Fruit fly (Drosophila melanogaster) ovary, adult (tissue): ENCODE measurements around the gene CG13300.

Experiments used
- CG17801 ChIP-seq: fragments of 200-800 bp; optimal IDR thresholded peaks from 2 replicates; lab custom pipeline; 2019; ENCODE audit warnings: missing biosample characterization, mild to moderate bottlenecking, missing genetic modification characterization, moderate library complexity; ENCODE audit not compliant: partially characterized antibody

CG13300 gene

dm6 chr3L:6309726-6310125 is 42.5 kb downstream of the CG13300 start:
- TF ChIP-seq CG17801 (GFP tag; lab: Kevin White, UChicago) = no peak

- TF ChIP-seq CG17801 (GFP tag; lab: Kevin White, UChicago) = no peak
Observed at dm6 chr3L:6308596-6308995, 43.6 kb downstream of the CG13300 start.

dm6 chr3L:6307298-6307697 is 44.9 kb downstream of the CG13300 start:
- TF ChIP-seq CG17801 (GFP tag; lab: Kevin White, UChicago) = no peak

dm6 chr3L:6304859-6305258 is 47.3 kb downstream of the CG13300 start:
- TF ChIP-seq CG17801 (GFP tag; lab: Kevin White, UChicago) = no peak

- TF ChIP-seq CG17801 (GFP tag; lab: Kevin White, UChicago) = no peak
Observed at dm6 chr3L:6302500-6302899, 49.7 kb downstream of the CG13300 start.

dm6 chr3L:6296611-6297010 is 55.6 kb downstream of the CG13300 start:
- no peak for TF ChIP-seq CG17801 (GFP tag; lab: Kevin White, UChicago)

dm6 chr3L:6285412-6285811 is 66.8 kb downstream of the CG13300 start:
- no peak for TF ChIP-seq CG17801 (GFP tag; lab: Kevin White, UChicago)
